Worm (Caenorhabditis elegans) whole organism, late embryonic: Measurements from ENCODE around the gene K10C2.2.

ENCODE experiments used
- K02D7.2 ChIP-seq: sonication (generic microtip); optimal IDR thresholded peaks from 2 replicates; lab custom pipeline; 2017; ENCODE audit warnings: mild to moderate bottlenecking, missing genetic modification characterization, missing compliant biosample characterization
- ceh-19 ChIP-seq: fragments of 200-800 bp; sonication (Bioruptor generic); optimal IDR thresholded peaks from 2 replicates; lab custom pipeline; 2018; ENCODE audit warnings: mild to moderate bottlenecking, missing genetic modification characterization, missing compliant biosample characterization
- ceh-2 ChIP-seq: sonication (generic microtip); optimal IDR thresholded peaks from 2 replicates; lab custom pipeline; 2016; ENCODE audit warnings: missing genotype, missing genetic modification characterization, missing compliant biosample characterization
- dmd-4 ChIP-seq: sonication (generic microtip); optimal IDR thresholded peaks from 2 replicates; lab custom pipeline; 2016; ENCODE audit warnings: borderline replicate concordance, missing genetic modification characterization, missing compliant biosample characterization
- elt-2 ChIP-seq: sonication (generic microtip); optimal IDR thresholded peaks from 2 replicates; lab custom pipeline; 2016; ENCODE audit warnings: missing genetic modification reagents, missing genetic modification characterization, missing compliant biosample characterization
- eyg-1 ChIP-seq: sonication (generic microtip); optimal IDR thresholded peaks from 2 replicates; lab custom pipeline; 2016; ENCODE audit warnings: missing genotype, missing genetic modification characterization, missing compliant biosample characterization
- madf-2 ChIP-seq: sonication (generic microtip); optimal IDR thresholded peaks from 2 replicates; lab custom pipeline; 2017; ENCODE audit warnings: missing genetic modification characterization, missing compliant biosample characterization
- rnt-1 ChIP-seq: sonication (generic microtip); optimal IDR thresholded peaks from 2 replicates; lab custom pipeline; 2016; ENCODE audit warnings: missing genetic modification characterization, missing compliant biosample characterization
- tbx-2 ChIP-seq: sonication (generic microtip); optimal IDR thresholded peaks from 2 replicates; lab custom pipeline; 2016; ENCODE audit warnings: missing genetic modification characterization, missing compliant biosample characterization
- unc-86 ChIP-seq: sonication (generic microtip); optimal IDR thresholded peaks from 2 replicates; lab custom pipeline; 2016; ENCODE audit warnings: missing genetic modification characterization, missing compliant biosample characterization
- zip-5 ChIP-seq: sonication (generic microtip); optimal IDR thresholded peaks from 2 replicates; lab custom pipeline; 2016; ENCODE audit warnings: missing genetic modification characterization, missing compliant biosample characterization

K10C2.2 gene

DNA sequence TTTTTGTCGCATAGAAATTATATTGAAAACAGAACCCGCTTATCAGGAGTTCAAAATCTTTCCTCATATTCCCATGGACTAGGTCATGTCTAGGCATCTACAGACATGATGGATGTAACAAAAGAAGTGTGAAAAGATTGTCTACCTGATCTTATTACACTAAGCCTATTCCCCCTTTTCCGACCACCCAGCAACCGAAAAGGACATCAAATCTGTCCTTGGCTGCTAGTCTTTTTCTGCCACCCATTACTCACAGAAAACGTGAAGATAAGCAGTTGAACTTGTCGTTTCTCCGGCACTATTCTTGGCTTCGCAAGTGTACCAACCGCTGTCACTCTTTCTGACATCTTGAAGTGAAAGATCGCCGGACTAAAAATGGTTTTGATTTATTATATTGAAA, 50.7 kb downstream of the K10C2.2 start:
- no peak for TF ChIP-seq unc-86
- TF ChIP-seq ceh-19: no peak
- no peak for TF ChIP-seq dmd-4 (tag; lab: Kevin White, UChicago)
- TF ChIP-seq rnt-1 (tag; lab: Kevin White, UChicago): no peak
- no peak for TF ChIP-seq elt-2
- no peak for TF ChIP-seq K02D7.2 (tag; lab: Kevin White, UChicago)
- no peak for TF ChIP-seq madf-2 (tag; lab: Kevin White, UChicago)
- no peak for TF ChIP-seq tbx-2 (tag; lab: Kevin White, UChicago)
- TF ChIP-seq eyg-1: no peak
- TF ChIP-seq ceh-2: no peak
- TF ChIP-seq zip-5 (tag; lab: Kevin White, UChicago): no peak
